Fruit fly (Drosophila melanogaster): ENCODE measurements around the gene myd.

myd gene

DNA sequence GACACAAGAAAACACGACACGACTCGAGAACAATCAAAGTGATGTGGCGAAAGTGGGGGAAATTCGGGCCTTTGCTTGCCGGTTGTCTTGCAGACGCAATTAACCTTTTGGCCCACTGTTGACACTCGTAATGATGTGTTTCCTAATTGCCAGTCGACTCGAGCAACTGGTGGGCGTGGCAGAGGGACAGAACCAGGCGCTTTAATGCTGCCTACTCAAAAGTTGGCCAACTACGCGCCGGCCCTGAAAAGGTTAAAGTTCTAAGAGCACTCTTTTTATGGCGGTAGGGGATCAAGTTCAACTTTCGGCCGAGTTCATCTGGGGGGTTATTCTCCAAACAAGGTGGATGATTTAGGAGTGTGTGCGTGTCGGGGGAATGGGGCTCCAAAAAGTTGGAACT is 40.9 kb downstream of the myd start (continued):
- TF ChIP-seq chm (GFP tag; IDR thresholded peaks at IDR 0.05): no peak
- no peak for TF ChIP-seq unpg (GFP tag; optimal IDR thresholded peaks at IDR 0.05)
- TF ChIP-seq CG15269 (tag; optimal IDR thresholded peaks at IDR 0.05): no peak
- no peak for TF ChIP-seq CHES-1-like (GFP tag; optimal IDR thresholded peaks at IDR 0.05)
- no peak for TF ChIP-seq CG17328 (GFP tag; IDR thresholded peaks at IDR 0.05)
- TF ChIP-seq GATAe (GFP tag; conservative IDR thresholded peaks at IDR 0.05): no peak
- no peak for TF ChIP-seq lilli (GFP tag; optimal IDR thresholded peaks at IDR 0.05)
- TF ChIP-seq Hr78 (GFP tag; optimal IDR thresholded peaks at IDR 0.05): peak in 1 of 2 experiments; percentile 53
- no peak for TF ChIP-seq Opbp (GFP tag; IDR thresholded peaks at IDR 0.05; ENCODE audit: partially characterized antibody)
- TF ChIP-seq dmrt11E (tag; optimal IDR thresholded peaks at IDR 0.05): no peak
- no peak for TF ChIP-seq CG18599 (GFP tag; optimal IDR thresholded peaks at IDR 0.05)
- TF ChIP-seq lab (GFP tag; optimal IDR thresholded peaks at IDR 0.05): no peak
- TF ChIP-seq Dad (GFP tag; optimal IDR thresholded peaks at IDR 0.05): no peak
- TF ChIP-seq pan (optimal IDR thresholded peaks at IDR 0.05): no peak
- peak in 1 of 2 experiments; percentile 12 for TF ChIP-seq pan (GFP tag; optimal IDR thresholded peaks at IDR 0.05 in 1 of 2, IDR thresholded peaks at IDR 0.05 in 1 of 2)
- TF ChIP-seq CG18619 (GFP tag; optimal IDR thresholded peaks at IDR 0.05): no peak
- TF ChIP-seq ash1 (GFP tag; optimal IDR thresholded peaks at IDR 0.05): no peak

DNA sequence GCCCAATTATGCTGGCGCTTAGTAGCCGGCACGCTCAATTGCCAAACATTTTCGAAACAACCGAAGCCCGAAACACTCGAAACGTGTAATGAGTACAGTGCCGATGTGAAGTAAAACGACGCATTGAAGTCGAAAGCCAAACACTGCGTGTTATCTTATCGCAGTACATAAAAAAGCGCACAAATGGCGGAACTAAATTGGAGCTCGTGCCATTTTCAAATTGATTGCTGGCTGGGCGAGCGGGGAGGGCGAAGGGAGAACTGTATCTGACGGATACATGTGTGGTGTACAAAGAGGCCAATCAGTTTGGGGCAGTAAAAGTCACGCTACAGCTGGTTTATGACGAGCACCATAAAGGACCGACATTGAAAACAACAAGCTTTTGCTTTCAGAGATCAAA is 42.9 kb downstream of the myd start:
- peak; percentile 93 for TF ChIP-seq exex (tag; optimal IDR thresholded peaks at IDR 0.05)
- peak; percentile 20; the same call in 1 of the 2 replicates for TF ChIP-seq vvl (GFP tag; IDR thresholded peaks at IDR 0.05)
- TF ChIP-seq cad (GFP tag; optimal IDR thresholded peaks at IDR 0.05): no peak
- no peak for TF ChIP-seq Spps (tag; optimal IDR thresholded peaks at IDR 0.05)
- no peak for TF ChIP-seq luna (GFP tag; optimal IDR thresholded peaks at IDR 0.05)
- TF ChIP-seq unpg (GFP tag; optimal IDR thresholded peaks at IDR 0.05): no peak
- no peak for TF ChIP-seq CG34422 (GFP tag; IDR thresholded peaks at IDR 0.05)
- peak in 1 of 2 experiments; percentile 82 for TF ChIP-seq Hr78 (GFP tag; optimal IDR thresholded peaks at IDR 0.05)
- TF ChIP-seq B-H2 (GFP tag; optimal IDR thresholded peaks at IDR 0.05): peak; percentile 61
- peak; percentile 53 for TF ChIP-seq CG13296 (GFP tag; optimal IDR thresholded peaks at IDR 0.05)
- TF ChIP-seq Rx (GFP tag; IDR thresholded peaks at IDR 0.05): no peak
- TF ChIP-seq CG7271 (tag; optimal IDR thresholded peaks at IDR 0.05): no peak
- no peak for TF ChIP-seq Chrac-16 (GFP tag; optimal IDR thresholded peaks at IDR 0.05)
- no peak for TF ChIP-seq Myb (GFP tag; optimal IDR thresholded peaks at IDR 0.05)
- peak; percentile 25 for TF ChIP-seq Hmr (GFP tag; optimal IDR thresholded peaks at IDR 0.05)
- TF ChIP-seq Drgx (GFP tag; IDR thresholded peaks at IDR 0.05): peak; percentile 16; the same call in 1 of the 2 replicates
- no peak for TF ChIP-seq Gug (GFP tag; IDR thresholded peaks at IDR 0.05)
- no peak for TF ChIP-seq CG1792 (GFP tag; optimal IDR thresholded peaks at IDR 0.05)
- TF ChIP-seq CG14441 (GFP tag; IDR thresholded peaks at IDR 0.05): 0 out of 2 replicates have a peak, but pooled peaks have one; percentile 29
- TF ChIP-seq CG4328 (GFP tag; optimal IDR thresholded peaks at IDR 0.05): no peak
- no peak for TF ChIP-seq CG32767 (GFP tag; IDR thresholded peaks at IDR 0.05)
- peak; percentile 48 for TF ChIP-seq Fer1 (GFP tag; optimal IDR thresholded peaks at IDR 0.05)
- TF ChIP-seq Hey (tag; optimal IDR thresholded peaks at IDR 0.05): peak; percentile 70
- TF ChIP-seq CG7786 (GFP tag; optimal IDR thresholded peaks at IDR 0.05): no peak
- TF ChIP-seq zen2 (GFP tag; IDR thresholded peaks at IDR 0.05; ENCODE audit: partially characterized antibody): no peak
- TF ChIP-seq CG9932 (GFP tag; IDR thresholded peaks at IDR 0.05): no peak
- no peak for TF ChIP-seq slp2 (GFP tag; optimal IDR thresholded peaks at IDR 0.05)
- TF ChIP-seq Med (GFP tag): peak; percentile 77
- peak; percentile 96 for TF ChIP-seq cwo (GFP tag; optimal IDR thresholded peaks at IDR 0.05)
- TF ChIP-seq crol (GFP tag; IDR thresholded peaks at IDR 0.05): peak; percentile 91
- no peak for TF ChIP-seq org-1 (GFP tag; optimal IDR thresholded peaks at IDR 0.05)
- TF ChIP-seq Asciz (GFP tag; optimal IDR thresholded peaks at IDR 0.05): no peak
- no peak; the same call in 1 of the 2 replicates for TF ChIP-seq sob (GFP tag; IDR thresholded peaks at IDR 0.05)
- peak; percentile 92 for TF ChIP-seq sug (tag; optimal IDR thresholded peaks at IDR 0.05)
- TF ChIP-seq Lim3 (GFP tag; IDR thresholded peaks at IDR 0.05): peak; percentile 37; the same call in 1 of the 2 replicates
- TF ChIP-seq CG7963 (GFP tag; IDR thresholded peaks at IDR 0.05; ENCODE audit: partially characterized antibody): no peak
